Worm (Caenorhabditis elegans) whole organism, midembryonic: ENCODE results near the gene cup-4.

Experiments
- T22C8.4 ChIP-seq: fragments of 200-800 bp; sonication (Bioruptor generic); IDR thresholded peaks from 2 replicates; pipeline ENCODE4 v1.3.6; 2022; ENCODE audit warnings: missing genetic modification characterization, missing compliant biosample characterization
- cog-1 ChIP-seq: sonication (generic microtip); optimal IDR thresholded peaks from 2 replicates; lab custom pipeline; 2016; ENCODE audit warnings: missing genetic modification characterization, missing compliant biosample characterization
- klf-2 ChIP-seq: fragments of 200-800 bp; sonication (Bioruptor generic); conservative IDR thresholded peaks from 2 replicates; pipeline ENCODE4 v1.3.6; 2022; ENCODE audit warnings: missing genetic modification reagents, missing genetic modification characterization, missing compliant biosample characterization
- med-1 ChIP-seq: sonication (generic microtip); optimal IDR thresholded peaks from 2 replicates; lab custom pipeline; 2017; ENCODE audit warnings: missing genetic modification characterization, mild to moderate bottlenecking, missing compliant biosample characterization, antibody characterized with exemption, missing genetic modification reagents; ENCODE audit not compliant: insufficient read depth
- ref-1 ChIP-seq: fragments of 200-800 bp; sonication (Bioruptor generic); conservative IDR thresholded peaks from 2 replicates; pipeline ENCODE4 v1.3.6; 2022; ENCODE audit warnings: missing genetic modification reagents, missing genetic modification characterization, missing compliant biosample characterization
- tab-1 ChIP-seq: fragments of 200-800 bp; sonication (Bioruptor generic); IDR thresholded peaks from 2 replicates; pipeline ENCODE4 v1.3.6; 2022; ENCODE audit warnings: missing genetic modification characterization, missing compliant biosample characterization
- ztf-23 ChIP-seq: fragments of 200-800 bp; sonication (Bioruptor generic); IDR thresholded peaks from 2 replicates; pipeline ENCODE4 v1.3.6; 2022; ENCODE audit warnings: missing genetic modification reagents, missing genetic modification characterization, missing compliant biosample characterization
- ztf-29 ChIP-seq: fragments of 200-800 bp; sonication (Bioruptor generic); IDR thresholded peaks from 2 replicates; pipeline ENCODE4 v1.3.6; 2022; ENCODE audit warnings: missing genetic modification reagents, missing genetic modification characterization, missing compliant biosample characterization

cup-4 gene

DNA sequence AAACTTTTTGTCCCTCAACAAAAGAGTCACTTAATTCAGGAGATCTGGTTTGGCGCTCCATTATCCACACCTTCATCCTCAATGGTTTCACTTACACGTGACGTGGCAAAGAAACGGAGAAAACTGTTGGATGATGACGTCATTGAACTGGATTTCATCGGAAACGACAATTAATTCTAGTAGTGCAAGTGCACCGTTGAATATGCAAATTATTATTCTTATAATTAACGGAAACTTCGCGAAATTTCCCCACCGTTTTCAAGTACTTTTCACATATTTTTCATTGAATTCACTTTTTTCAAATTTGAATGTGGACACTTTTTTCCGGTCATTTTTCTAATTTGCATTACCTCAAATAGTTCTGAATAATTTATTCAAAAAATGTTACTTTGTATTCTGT, 43.0 kb downstream of the cup-4 start, which contains the start of gene ZK688.1:
Gene ZK688.1 (plus strand): TSS at position 301 of the 400 bp plus-strand sequence.
- TF ChIP-seq cog-1 (tag; lab: Kevin White, UChicago) = no peak

DNA sequence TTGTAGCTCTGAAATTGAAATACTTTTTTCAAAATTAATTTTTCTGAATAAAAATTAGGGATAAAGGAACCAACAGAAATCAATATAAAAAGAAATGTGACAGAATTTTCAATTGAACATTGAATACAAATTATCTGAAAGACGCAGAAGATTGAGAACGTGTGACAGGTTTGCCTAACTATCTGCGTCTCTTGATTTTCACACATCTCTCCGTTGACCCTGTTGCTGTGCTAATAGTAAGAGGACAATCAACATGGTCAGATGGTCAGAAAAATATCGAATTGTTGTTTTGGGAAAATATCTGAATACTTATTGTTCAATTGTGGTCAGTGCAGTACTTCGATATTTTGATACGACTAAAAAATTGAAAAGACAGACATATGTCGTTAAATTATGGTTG, 45.3 kb downstream of the cup-4 start, which contains the start of gene ZK688.7:
Gene ZK688.7 (minus strand): TSS at position 14 of the 400 bp plus-strand sequence.
- no peak for TF ChIP-seq T22C8.4 (GFP tag; lab: Robert Waterston, UW)
- TF ChIP-seq tab-1 (GFP tag; lab: Robert Waterston, UW) = no peak
- TF ChIP-seq ztf-23 (GFP tag; lab: Robert Waterston, UW) = no peak
- TF ChIP-seq med-1 (GFP tag; lab: Kevin White, UChicago) = no peak
- no peak for TF ChIP-seq ref-1 (GFP tag; lab: Robert Waterston, UW)

DNA sequence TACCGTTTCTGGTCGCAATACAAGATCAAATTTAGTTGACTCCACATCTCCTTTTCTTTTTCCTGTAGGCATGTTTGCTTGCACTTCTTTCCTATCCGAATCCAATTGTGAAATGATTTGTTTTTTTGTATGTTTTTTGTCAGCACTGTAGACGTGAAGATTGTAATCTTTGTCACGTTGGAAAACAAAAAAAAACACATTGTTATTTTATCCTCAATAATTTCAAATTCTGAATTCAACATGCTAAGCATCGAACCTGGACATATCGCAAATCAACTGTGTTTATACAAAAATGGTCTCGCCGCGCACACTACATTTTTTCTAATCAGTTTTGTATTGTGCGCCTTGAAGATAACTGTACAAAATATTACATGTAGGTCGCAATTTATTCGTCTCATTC, 47.2 kb downstream of the cup-4 start, which contains the start of gene ZK688.12:
Gene ZK688.12 (minus strand): TSS at position 101 of the 400 bp plus-strand sequence.
- TF ChIP-seq klf-2 (GFP tag; lab: Robert Waterston, UW) (no peak), T22C8.4 (GFP tag; lab: Robert Waterston, UW) (no peak), med-1 (GFP tag; lab: Kevin White, UChicago) (no peak)

DNA sequence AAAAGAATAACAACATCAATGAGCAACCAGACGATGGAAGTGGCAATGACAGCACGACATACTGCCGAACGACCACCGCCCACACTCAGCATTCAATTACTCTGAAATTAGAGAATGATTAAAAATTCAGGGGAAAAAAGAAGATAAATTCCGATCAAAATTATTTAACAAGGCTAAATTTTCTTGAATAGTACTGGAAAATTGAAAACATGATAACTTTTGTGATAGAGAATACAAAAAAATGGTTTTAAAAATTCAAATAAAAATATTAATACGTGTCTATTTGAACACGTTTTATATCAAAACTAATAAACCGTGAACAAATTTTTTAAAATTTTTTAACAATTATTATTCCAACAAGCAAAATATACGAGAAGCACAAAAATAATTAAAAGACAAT, 51.4 kb downstream of the cup-4 start, which contains the start of gene gly-3:
Gene gly-3 (minus strand): TSS at position 101 of the 400 bp plus-strand sequence.
- TF ChIP-seq klf-2 (GFP tag; lab: Robert Waterston, UW) = no peak
- TF ChIP-seq ztf-29 (GFP tag; lab: Robert Waterston, UW) = no peak
